Fruit fly (Drosophila melanogaster): Measurements from ENCODE around the gene CG3961.

DNA sequence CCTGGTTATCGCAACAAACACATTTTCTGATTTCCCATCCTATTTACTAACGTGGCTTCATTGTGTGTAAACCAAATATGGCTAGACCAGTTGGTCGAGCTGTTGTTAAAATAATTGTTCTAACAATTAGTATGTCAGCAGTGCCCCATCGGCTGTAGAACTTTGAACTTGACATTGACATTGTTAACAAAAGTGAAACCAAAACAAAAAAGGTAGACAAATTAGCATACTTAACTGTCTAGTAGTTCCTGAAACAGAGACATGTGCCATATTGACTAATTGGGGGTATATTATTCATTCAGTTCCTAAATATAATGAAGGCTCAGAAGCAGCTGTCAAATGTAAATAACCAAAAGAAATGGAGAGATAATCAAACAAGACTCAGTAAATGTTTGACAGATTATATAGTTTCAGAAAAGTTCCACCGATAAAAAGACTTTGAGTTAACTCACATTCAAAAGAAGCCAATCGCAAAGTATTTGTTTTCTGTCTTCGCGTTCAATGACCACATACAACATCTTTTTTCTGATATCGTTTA is 52.5 kb downstream of the CG3961 start:
- TF ChIP-seq Hr96 (GFP tag; optimal IDR thresholded peaks at IDR 0.05) = no peak
- TF ChIP-seq pad (GFP tag; optimal IDR thresholded peaks at IDR 0.05) = no peak
- no peak for TF ChIP-seq CG11617 (GFP tag; optimal IDR thresholded peaks at IDR 0.05)
- TF ChIP-seq CG7045 (GFP tag; optimal IDR thresholded peaks at IDR 0.05) = no peak
- peak; percentile 58 for TF ChIP-seq kay (GFP tag; ENCODE audit: borderline replicate concordance)
- no peak for TF ChIP-seq Mnt (GFP tag; optimal IDR thresholded peaks at IDR 0.05)

Measured in whole organism, adult.